Worm (Caenorhabditis elegans) whole organism, L2 larva: ENCODE measurements around the gene Y9C9A.13.

Experiments used
- F13H6.1 ChIP-seq: sonication (generic microtip); optimal IDR thresholded peaks from 2 replicates; lab custom pipeline; 2016; ENCODE audit warnings: missing genetic modification characterization, missing compliant biosample characterization
- blmp-1 ChIP-seq: sonication (generic microtip); optimal IDR thresholded peaks from 2 replicates; lab custom pipeline; 2017; ENCODE audit warnings: missing genetic modification characterization, mild to moderate bottlenecking, missing compliant biosample characterization, antibody characterized with exemption, moderate library complexity; ENCODE audit not compliant: insufficient read depth
- ceh-82 ChIP-seq: fragments of 150-350 bp; optimal IDR thresholded peaks from 2 replicates; lab custom pipeline; 2014; ENCODE audit warnings: missing biosample characterization, missing genetic modification characterization
- gmeb-1 ChIP-seq: fragments of 150-350 bp; optimal IDR thresholded peaks from 2 replicates; lab custom pipeline; 2014; ENCODE audit warnings: missing biosample characterization, missing genetic modification characterization
- lin-39 ChIP-seq: fragments of 150-350 bp; optimal IDR thresholded peaks from 2 replicates; lab custom pipeline; 2014; ENCODE audit warnings: missing biosample characterization, missing genetic modification reagents, missing genetic modification characterization
- nhr-12 ChIP-seq: fragments of 150-350 bp; optimal IDR thresholded peaks from 2 replicates; lab custom pipeline; 2014; ENCODE audit warnings: missing biosample characterization, missing genetic modification characterization
- sma-9 ChIP-seq, 2 experiments: fragments of 150-350 bp in 1 of 2; sonication (generic microtip) in 1 of 2; optimal IDR thresholded peaks; 2 replicates each; lab custom pipeline; 2014 to 2016; ENCODE audit warnings: missing genetic modification characterization in 2 of 2, mild to moderate bottlenecking in 1 of 2, missing biosample characterization in 1 of 2, missing compliant biosample characterization in 1 of 2, missing genetic modification reagents in 1 of 2, moderate library complexity in 1 of 2
- snpc-4 ChIP-seq: fragments of 150-350 bp; optimal IDR thresholded peaks from 2 replicates; lab custom pipeline; 2014; ENCODE audit warnings: missing biosample characterization, missing genetic modification characterization
- unc-62 ChIP-seq: fragments of 150-350 bp; optimal IDR thresholded peaks from 2 replicates; lab custom pipeline; 2014; ENCODE audit warnings: missing biosample characterization, missing genetic modification reagents, missing genetic modification characterization
- zag-1 ChIP-seq: fragments of 150-350 bp; optimal IDR thresholded peaks from 2 replicates; lab custom pipeline; 2014; ENCODE audit warnings: missing biosample characterization, missing genetic modification characterization
- ztf-11 ChIP-seq: sonication (generic microtip); optimal IDR thresholded peaks from 2 replicates; lab custom pipeline; 2017; ENCODE audit warnings: missing biosample characterization, missing genetic modification characterization
- ztf-4 ChIP-seq: fragments of 150-350 bp; optimal IDR thresholded peaks from 2 replicates; lab custom pipeline; 2014; ENCODE audit warnings: missing biosample characterization, missing genetic modification characterization

DNA sequence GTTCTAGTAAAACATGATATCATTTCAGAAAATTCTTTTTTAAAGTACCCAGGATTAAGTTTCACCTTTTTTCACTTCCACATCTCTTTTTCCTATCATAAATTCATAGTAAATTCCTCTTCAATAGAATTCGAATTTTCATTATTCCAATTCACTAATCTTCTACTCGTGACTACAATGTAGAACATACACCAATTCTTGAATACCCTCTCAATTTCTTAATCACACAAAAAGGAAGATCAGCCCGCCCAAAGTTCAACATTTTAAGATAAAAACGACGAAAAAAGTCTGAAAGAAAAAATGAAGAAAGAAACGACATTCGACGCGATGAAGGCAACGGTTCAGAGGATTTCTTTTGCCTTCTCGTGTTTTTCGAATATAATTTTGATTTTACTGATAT lies 15.4 kb downstream of the Y9C9A.13 start, which contains the start of gene str-163:
- TF ChIP-seq snpc-4 (no peak), unc-62 (GFP tag; lab: Kevin White, UChicago) (no peak), ceh-82 (no peak), F13H6.1 (tag; lab: Kevin White, UChicago) (no peak), blmp-1 (no peak), nhr-12 (tag; lab: Kevin White, UChicago) (no peak), gmeb-1 (tag; lab: Kevin White, UChicago) (no peak), zag-1 (no peak), ztf-11 (tag; lab: Kevin White, UChicago) (no peak), lin-39 (tag; lab: Kevin White, UChicago) (no peak), ztf-4 (tag; lab: Kevin White, UChicago) (no peak), sma-9 (GFP tag; optimal IDR thresholded peaks at IDR 0.05; lab: Kevin White, UChicago) (no peak), sma-9 (tag; optimal IDR thresholded peaks at IDR 0.05; lab: Kevin White, UChicago) (no peak)
